Worm (Caenorhabditis elegans) whole organism, L1 larva: ENCODE measurements around the gene col-152.

ENCODE experiments used
- ces-1 ChIP-seq: fragments of 150-350 bp; optimal IDR thresholded peaks from 2 replicates; lab custom pipeline; 2014; ENCODE audit warnings: missing biosample characterization, missing genetic modification reagents, missing genetic modification characterization
- zag-1 ChIP-seq: fragments of 150-350 bp; optimal IDR thresholded peaks from 2 replicates; lab custom pipeline; 2014; ENCODE audit warnings: missing biosample characterization, missing genetic modification characterization

ce11 chrV:10529600-10529999, 31.1 kb upstream of the col-152 start:
- TF ChIP-seq ces-1 (GFP tag; lab: Kevin White, UChicago) = no peak
- no peak for TF ChIP-seq zag-1 (tag; lab: Kevin White, UChicago)
